Worm (Caenorhabditis elegans) whole organism, late embryonic: ENCODE results near the gene C54F6.17.

Experiments used
- C08G9.2 ChIP-seq: sonication (generic microtip); optimal IDR thresholded peaks from 2 replicates; lab custom pipeline; 2016; ENCODE audit warnings: mild to moderate bottlenecking, missing genetic modification characterization, moderate library complexity, missing compliant biosample characterization
- C38D4.7 ChIP-seq: fragments of 200-800 bp; sonication (Bioruptor generic); optimal IDR thresholded peaks from 2 replicates; lab custom pipeline; 2018; ENCODE audit warnings: mild to moderate bottlenecking, missing genetic modification characterization, moderate library complexity, missing compliant biosample characterization
- F13H6.1 ChIP-seq: sonication (generic microtip); optimal IDR thresholded peaks from 2 replicates; lab custom pipeline; 2016; ENCODE audit warnings: missing genetic modification characterization, missing compliant biosample characterization
- K02D7.2 ChIP-seq: sonication (generic microtip); optimal IDR thresholded peaks from 2 replicates; lab custom pipeline; 2017; ENCODE audit warnings: mild to moderate bottlenecking, missing genetic modification characterization, missing compliant biosample characterization
- T23F11.4 ChIP-seq: fragments of 200-800 bp; sonication (Bioruptor generic); optimal IDR thresholded peaks from 2 replicates; lab custom pipeline; 2018; ENCODE audit warnings: mild to moderate bottlenecking, missing genetic modification characterization, missing compliant biosample characterization
- Y22D7AL.16 ChIP-seq: sonication (generic microtip); optimal IDR thresholded peaks from 2 replicates; lab custom pipeline; 2016; ENCODE audit warnings: missing genetic modification characterization, missing compliant biosample characterization
- ahr-1 ChIP-seq: sonication (generic microtip); optimal IDR thresholded peaks from 2 replicates; lab custom pipeline; 2016; ENCODE audit warnings: missing genetic modification characterization, missing compliant biosample characterization
- ama-1 ChIP-seq: fragments of 150-350 bp; optimal IDR thresholded peaks from 2 replicates; lab custom pipeline; 2014
- ceh-2 ChIP-seq: sonication (generic microtip); optimal IDR thresholded peaks from 2 replicates; lab custom pipeline; 2016; ENCODE audit warnings: missing genotype, missing genetic modification characterization, missing compliant biosample characterization
- ceh-24 ChIP-seq: sonication (generic microtip); optimal IDR thresholded peaks from 2 replicates; lab custom pipeline; 2016; ENCODE audit warnings: mild to moderate bottlenecking, missing genetic modification characterization, missing compliant biosample characterization
- ceh-45 ChIP-seq: fragments of 200-800 bp; sonication (Bioruptor generic); IDR thresholded peaks from 2 replicates; pipeline ENCODE4 v1.3.6; 2022; ENCODE audit warnings: missing genetic modification reagents, missing genetic modification characterization, missing compliant biosample characterization
- ceh-48 ChIP-seq: sonication (generic microtip); optimal IDR thresholded peaks from 2 replicates; lab custom pipeline; 2016; ENCODE audit warnings: missing genetic modification characterization, inconsistent platforms, missing compliant biosample characterization
- ceh-9 ChIP-seq: sonication (generic microtip); optimal IDR thresholded peaks from 2 replicates; lab custom pipeline; 2016; ENCODE audit warnings: mild to moderate bottlenecking, missing genetic modification characterization, inconsistent platforms, missing compliant biosample characterization
- che-1 ChIP-seq: sonication (generic microtip); optimal IDR thresholded peaks from 2 replicates; lab custom pipeline; 2016; ENCODE audit warnings: mild to moderate bottlenecking, missing genetic modification characterization, missing compliant biosample characterization
- dmd-4 ChIP-seq: sonication (generic microtip); optimal IDR thresholded peaks from 2 replicates; lab custom pipeline; 2016; ENCODE audit warnings: borderline replicate concordance, missing genetic modification characterization, missing compliant biosample characterization
- dve-1 ChIP-seq: sonication (generic microtip); optimal IDR thresholded peaks from 2 replicates; lab custom pipeline; 2017; ENCODE audit warnings: antibody characterized with exemption, mild to moderate bottlenecking, missing genetic modification characterization, missing compliant biosample characterization
- elt-2 ChIP-seq: sonication (generic microtip); optimal IDR thresholded peaks from 2 replicates; lab custom pipeline; 2016; ENCODE audit warnings: missing genetic modification reagents, missing genetic modification characterization, missing compliant biosample characterization
- elt-4 ChIP-seq: sonication (generic microtip); optimal IDR thresholded peaks from 2 replicates; lab custom pipeline; 2016; ENCODE audit warnings: missing genetic modification characterization, missing compliant biosample characterization
- ets-4 ChIP-seq: sonication (generic microtip); optimal IDR thresholded peaks from 2 replicates; lab custom pipeline; 2016; ENCODE audit warnings: missing genetic modification characterization, missing compliant biosample characterization
- hlh-30 ChIP-seq: sonication (generic microtip); optimal IDR thresholded peaks from 2 replicates; lab custom pipeline; 2017; ENCODE audit warnings: antibody characterized with exemption, missing genetic modification characterization, missing compliant biosample characterization; ENCODE audit not compliant: insufficient read depth
- lim-6 ChIP-seq: sonication (generic microtip); optimal IDR thresholded peaks from 2 replicates; lab custom pipeline; 2016; ENCODE audit warnings: missing genetic modification characterization, missing compliant biosample characterization
- lin-11 ChIP-seq: fragments of 200-800 bp; sonication (Bioruptor generic); optimal IDR thresholded peaks from 2 replicates; lab custom pipeline; 2018; ENCODE audit warnings: mild to moderate bottlenecking, missing genetic modification characterization, missing compliant biosample characterization
- madf-2 ChIP-seq: sonication (generic microtip); optimal IDR thresholded peaks from 2 replicates; lab custom pipeline; 2017; ENCODE audit warnings: missing genetic modification characterization, missing compliant biosample characterization
- mec-3 ChIP-seq: sonication (generic microtip); optimal IDR thresholded peaks from 2 replicates; lab custom pipeline; 2016; ENCODE audit warnings: borderline replicate concordance, missing genetic modification characterization, missing compliant biosample characterization
- nfya-1 ChIP-seq: sonication (generic microtip); optimal IDR thresholded peaks from 2 replicates; lab custom pipeline; 2017; ENCODE audit warnings: missing genetic modification characterization, mild to moderate bottlenecking, missing compliant biosample characterization, antibody characterized with exemption, moderate library complexity
- nhr-11 ChIP-seq: fragments of 150-350 bp; optimal IDR thresholded peaks from 2 replicates; lab custom pipeline; 2014; ENCODE audit warnings: missing biosample characterization, missing genetic modification characterization
- nhr-232 ChIP-seq: sonication (generic microtip); optimal IDR thresholded peaks from 2 replicates; lab custom pipeline; 2016; ENCODE audit warnings: missing genetic modification characterization, missing compliant biosample characterization
- npax-4 ChIP-seq: sonication (generic microtip); optimal IDR thresholded peaks from 2 replicates; lab custom pipeline; 2016; ENCODE audit warnings: missing genetic modification characterization, missing compliant biosample characterization
- pag-3 ChIP-seq: sonication (generic microtip); optimal IDR thresholded peaks from 2 replicates; lab custom pipeline; 2016; ENCODE audit warnings: missing compliant biosample characterization, missing genetic modification characterization, borderline replicate concordance
- pat-9 ChIP-seq: fragments of 200-800 bp; sonication (Bioruptor generic); optimal IDR thresholded peaks from 2 replicates; lab custom pipeline; 2018; ENCODE audit warnings: mild to moderate bottlenecking, missing genetic modification characterization, moderate library complexity, missing compliant biosample characterization
- pax-1 ChIP-seq: fragments of 150-350 bp; optimal IDR thresholded peaks from 2 replicates; lab custom pipeline; 2014; ENCODE audit warnings: missing biosample characterization, missing genetic modification characterization
- pha-2 ChIP-seq: sonication (generic microtip); optimal IDR thresholded peaks from 2 replicates; lab custom pipeline; 2017; ENCODE audit warnings: mild to moderate bottlenecking, missing genetic modification characterization, missing compliant biosample characterization
- pqm-1 ChIP-seq: sonication (generic microtip); optimal IDR thresholded peaks from 2 replicates; lab custom pipeline; 2016; ENCODE audit warnings: missing genetic modification characterization, missing compliant biosample characterization
- ref-2 ChIP-seq: sonication (generic microtip); optimal IDR thresholded peaks from 2 replicates; lab custom pipeline; 2016; ENCODE audit warnings: missing genetic modification characterization, missing compliant biosample characterization
- sdc-2 ChIP-seq: sonication (generic microtip); optimal IDR thresholded peaks from 2 replicates; lab custom pipeline; 2016; ENCODE audit warnings: missing genotype, missing genetic modification characterization, missing compliant biosample characterization
- sox-4 ChIP-seq: sonication (generic microtip); optimal IDR thresholded peaks from 2 replicates; lab custom pipeline; 2017; ENCODE audit warnings: mild to moderate bottlenecking, missing genetic modification characterization, inconsistent platforms, missing compliant biosample characterization
- syd-9 ChIP-seq: sonication (generic microtip); optimal IDR thresholded peaks from 2 replicates; lab custom pipeline; 2016; ENCODE audit warnings: mild to moderate bottlenecking, missing genetic modification characterization, moderate library complexity, missing compliant biosample characterization
- tbx-7 ChIP-seq: sonication (generic microtip); optimal IDR thresholded peaks from 2 replicates; lab custom pipeline; 2016; ENCODE audit warnings: missing genotype, missing genetic modification characterization, missing compliant biosample characterization
- ttx-3 ChIP-seq: sonication (generic microtip); optimal IDR thresholded peaks from 2 replicates; lab custom pipeline; 2016; ENCODE audit warnings: missing genetic modification reagents, missing genetic modification characterization, missing compliant biosample characterization
- unc-42 ChIP-seq: sonication (generic microtip); optimal IDR thresholded peaks from 2 replicates; lab custom pipeline; 2016; ENCODE audit warnings: missing genotype, missing genetic modification characterization, missing compliant biosample characterization
- unc-55 ChIP-seq: sonication (generic microtip); optimal IDR thresholded peaks from 2 replicates; lab custom pipeline; 2017; ENCODE audit warnings: missing biosample characterization, missing genetic modification reagents, missing genetic modification characterization
- zip-5 ChIP-seq: sonication (generic microtip); optimal IDR thresholded peaks from 2 replicates; lab custom pipeline; 2016; ENCODE audit warnings: missing genetic modification characterization, missing compliant biosample characterization
- ztf-16 ChIP-seq: sonication (generic microtip); optimal IDR thresholded peaks from 2 replicates; lab custom pipeline; 2017; ENCODE audit warnings: missing genetic modification characterization, missing compliant biosample characterization

C54F6.17 gene

ce11 chrV:7529840-7530239, 2.6 kb downstream of the C54F6.17 start, which contains the start of gene swt-2:
swt-2 (plus strand) TSS chrV:7530140.
- TF ChIP-seq ceh-9 (tag; lab: Kevin White, UChicago) = no peak
- no peak for TF ChIP-seq ceh-2 (tag; lab: Kevin White, UChicago)
- TF ChIP-seq C38D4.7 (GFP tag; lab: Kevin White, UChicago) = no peak
- no peak for TF ChIP-seq pha-2 (tag; lab: Kevin White, UChicago)
- no peak for TF ChIP-seq elt-4 (tag; lab: Kevin White, UChicago)
- no peak for TF ChIP-seq ceh-48 (tag; lab: Kevin White, UChicago)
- TF ChIP-seq nhr-232 (tag; lab: Kevin White, UChicago) = no peak
- TF ChIP-seq zip-5 (tag; lab: Kevin White, UChicago) = no peak
- no peak for TF ChIP-seq madf-2 (tag; lab: Kevin White, UChicago)
- no peak for TF ChIP-seq ztf-16 (tag; lab: Kevin White, UChicago)
- TF ChIP-seq C08G9.2 (tag; lab: Kevin White, UChicago) = no peak
- TF ChIP-seq mec-3 = no peak
- no peak for TF ChIP-seq ceh-24 (tag; lab: Kevin White, UChicago)
- no peak for TF ChIP-seq dve-1 (tag; lab: Kevin White, UChicago)
- TF ChIP-seq pax-1 (tag; lab: Kevin White, UChicago) = no peak
- no peak for TF ChIP-seq F13H6.1 (tag; lab: Kevin White, UChicago)
- TF ChIP-seq lim-6 (tag; lab: Kevin White, UChicago) = no peak
- TF ChIP-seq ttx-3 (tag; lab: Kevin White, UChicago) = no peak
- TF ChIP-seq pqm-1 (tag; lab: Kevin White, UChicago) = no peak
- no peak for TF ChIP-seq ets-4

ce11 chrV:7532947-7533346, 5.7 kb downstream of the C54F6.17 start, which contains the start of gene C54F6.3:
C54F6.3 (plus strand) TSS chrV:7533247.
- no peak for TF ChIP-seq che-1
- no peak for TF ChIP-seq npax-4 (tag; lab: Kevin White, UChicago)
- no peak for TF ChIP-seq syd-9
- no peak for TF ChIP-seq ahr-1 (tag; lab: Kevin White, UChicago)
- no peak for TF ChIP-seq sdc-2 (tag; lab: Kevin White, UChicago)
- no peak for TF ChIP-seq T23F11.4 (GFP tag; lab: Kevin White, UChicago)
- no peak for TF ChIP-seq ceh-45 (GFP tag; lab: Robert Waterston, UW)
- TF ChIP-seq sox-4 (tag; lab: Kevin White, UChicago) = no peak
- no peak for TF ChIP-seq dmd-4 (tag; lab: Kevin White, UChicago)
- TF ChIP-seq K02D7.2 (tag; lab: Kevin White, UChicago) = no peak
- TF ChIP-seq lim-6 (tag; lab: Kevin White, UChicago) = no peak
- TF ChIP-seq tbx-7 (tag; lab: Kevin White, UChicago) = no peak
- TF ChIP-seq ceh-2 (tag; lab: Kevin White, UChicago) = no peak
- TF ChIP-seq ceh-48 (tag; lab: Kevin White, UChicago) = no peak
- no peak for TF ChIP-seq pat-9
- no peak for TF ChIP-seq pag-3 (tag; lab: Kevin White, UChicago)
- no peak for TF ChIP-seq nhr-232 (tag; lab: Kevin White, UChicago)
- TF ChIP-seq ttx-3 (tag; lab: Kevin White, UChicago) = no peak
- TF ChIP-seq Y22D7AL.16 (tag; lab: Kevin White, UChicago) = no peak
- TF ChIP-seq nhr-11 (tag; lab: Kevin White, UChicago) = no peak

ce11 chrV:7538018-7538417, 10.8 kb downstream of the C54F6.17 start, which contains the start of gene C54F6.12:
C54F6.12 (minus strand) TSS chrV:7538118.
- no peak for TF ChIP-seq syd-9

- TF ChIP-seq Y22D7AL.16 (tag; lab: Kevin White, UChicago) = no peak
- no peak for TF ChIP-seq nfya-1 (tag; lab: Kevin White, UChicago)
- no peak for TF ChIP-seq ttx-3 (tag; lab: Kevin White, UChicago)
- TF ChIP-seq syd-9 = no peak
- TF ChIP-seq mec-3 = no peak
- TF ChIP-seq unc-42 (tag; lab: Kevin White, UChicago) = no peak
- TF ChIP-seq ama-1 (lab: Kevin White, UChicago) = no peak
- no peak for TF ChIP-seq ahr-1 (tag; lab: Kevin White, UChicago)
- TF ChIP-seq unc-55 (GFP tag; lab: Kevin White, UChicago) = no peak
- no peak for TF ChIP-seq hlh-30 (tag; lab: Kevin White, UChicago)
- no peak for TF ChIP-seq ref-2
- TF ChIP-seq elt-2 = no peak
- TF ChIP-seq lin-11 (tag; lab: Kevin White, UChicago) = no peak
Observed at ce11 chrV:7539015-7539414, 11.8 kb downstream of the C54F6.17 start, which contains the start of gene srh-268. srh-268 (plus strand) TSS chrV:7539315.
